Worm (Caenorhabditis elegans): Measurements from ENCODE around the gene srx-10.

The srx-10 gene

DNA sequence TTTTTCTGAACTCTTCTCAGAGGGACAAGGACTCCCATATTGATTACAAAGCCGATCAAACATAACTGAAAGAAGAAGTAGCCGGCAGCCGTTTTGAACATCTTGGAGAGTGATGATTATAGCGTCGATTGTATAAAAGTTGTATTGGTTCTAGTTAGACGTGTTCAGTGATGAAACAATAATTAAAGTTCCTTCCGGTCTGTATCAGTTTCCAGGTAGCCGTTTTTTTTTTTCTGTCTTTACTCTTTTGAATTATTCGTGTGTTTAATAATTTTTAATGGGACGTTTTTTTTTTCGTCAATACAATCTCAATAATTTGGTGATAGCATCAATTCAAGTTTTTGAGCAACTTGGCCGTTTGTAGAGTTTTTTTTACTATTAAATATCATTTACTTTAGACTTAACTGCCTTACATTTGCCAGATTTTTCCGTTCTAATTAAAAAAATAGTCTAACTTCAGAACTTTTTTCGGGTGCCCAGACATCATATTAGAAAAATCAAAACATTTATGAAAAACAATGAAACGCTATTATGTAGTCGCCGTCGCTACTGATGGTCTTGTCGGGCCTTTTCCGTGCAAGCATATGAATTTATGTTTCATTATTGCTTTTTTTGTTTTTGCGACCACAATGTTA lies at the start of gene srx-10, which contains the start of gene clec-226:
Gene srx-10 (minus strand): TSS at position 101 of the 635 bp plus-strand sequence.
Gene clec-226 (plus strand): TSS at position 585 of the 635 bp plus-strand sequence.
- TF ChIP-seq tab-1 (GFP tag; IDR thresholded peaks at IDR 0.05) (no peak), ref-1 (GFP tag; conservative IDR thresholded peaks at IDR 0.05) (no peak), klf-2 (GFP tag; conservative IDR thresholded peaks at IDR 0.05) (no peak)

DNA sequence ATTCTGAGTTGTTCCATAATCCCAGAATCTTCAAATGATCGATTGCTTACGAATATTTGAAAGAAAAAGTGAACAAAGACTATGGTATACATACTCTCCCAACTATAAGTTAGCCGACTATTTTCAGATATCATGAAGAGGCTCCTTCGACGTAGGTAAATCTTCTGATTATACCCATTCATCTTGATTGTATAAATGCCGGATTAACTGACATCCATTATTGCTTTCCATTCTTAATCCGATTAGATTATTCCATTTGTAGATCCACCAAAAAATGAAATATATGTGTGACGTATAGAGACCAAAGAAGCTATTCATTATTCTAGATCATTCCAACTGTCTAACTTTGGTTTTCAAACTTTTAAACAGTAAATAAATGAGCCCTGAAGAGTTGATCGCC lies 47.2 kb upstream of the srx-10 start:
- TF ChIP-seq ztf-29 (GFP tag; IDR thresholded peaks at IDR 0.05) (no peak), cog-1 (tag; optimal IDR thresholded peaks at IDR 0.05) (no peak), T22C8.4 (GFP tag; IDR thresholded peaks at IDR 0.05) (no peak), flt-1 (GFP tag; IDR thresholded peaks at IDR 0.05) (no peak), med-1 (GFP tag; optimal IDR thresholded peaks at IDR 0.05; ENCODE audit: insufficient read depth) (no peak)

DNA sequence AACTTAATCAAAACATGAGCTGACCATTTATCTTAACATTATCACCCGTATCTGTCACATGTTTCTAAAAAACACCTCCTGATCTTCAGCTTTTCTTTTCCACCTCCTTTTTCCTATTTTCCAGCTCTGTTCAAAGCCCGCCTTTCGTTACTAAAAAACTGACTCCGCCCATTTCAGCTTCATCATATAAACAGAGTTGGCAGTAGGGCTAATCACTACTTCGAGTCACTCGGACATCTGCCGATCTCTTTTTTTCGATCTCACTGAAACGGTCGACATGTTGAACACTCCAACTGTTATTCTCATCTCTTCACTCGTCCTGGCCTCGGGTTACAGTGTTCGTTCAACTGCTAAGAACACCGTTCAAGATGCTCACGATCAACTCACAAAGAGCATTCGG lies 46.2 kb upstream of the srx-10 start, which contains the start of gene droe-4:
Gene droe-4 (plus strand): TSS at position 172 of the 400 bp plus-strand sequence.
- TF ChIP-seq ztf-23 (GFP tag; IDR thresholded peaks at IDR 0.05) (no peak), tab-1 (GFP tag; IDR thresholded peaks at IDR 0.05) (no peak), ref-1 (GFP tag; conservative IDR thresholded peaks at IDR 0.05) (no peak), ztf-29 (GFP tag; IDR thresholded peaks at IDR 0.05) (no peak), klf-2 (GFP tag; conservative IDR thresholded peaks at IDR 0.05) (no peak), T22C8.4 (GFP tag; IDR thresholded peaks at IDR 0.05) (no peak), cog-1 (tag; optimal IDR thresholded peaks at IDR 0.05) (no peak), med-1 (GFP tag; optimal IDR thresholded peaks at IDR 0.05; ENCODE audit: insufficient read depth) (no peak), flt-1 (GFP tag; IDR thresholded peaks at IDR 0.05) (no peak)

DNA sequence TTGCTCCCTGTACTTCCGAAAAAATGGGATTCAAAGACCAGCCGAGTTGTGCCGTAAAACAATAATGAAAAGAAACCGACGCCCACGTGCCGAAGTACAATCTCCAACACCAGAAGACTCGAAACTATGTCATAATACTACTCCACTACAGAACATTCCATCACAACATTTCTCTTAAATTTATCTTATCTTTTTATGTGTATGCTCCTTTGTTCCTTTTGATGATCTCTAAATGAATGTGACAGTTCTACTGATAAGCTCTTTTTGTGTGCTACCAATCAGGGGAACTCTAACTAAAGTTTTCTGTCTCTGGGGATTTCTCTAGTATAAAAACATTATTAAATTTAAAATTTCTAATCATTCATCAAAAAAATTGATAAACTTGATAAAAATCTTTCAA lies 40.5 kb upstream of the srx-10 start:
- TF ChIP-seq ztf-29 (GFP tag; IDR thresholded peaks at IDR 0.05) (no peak), ztf-23 (GFP tag; IDR thresholded peaks at IDR 0.05) (no peak), flt-1 (GFP tag; IDR thresholded peaks at IDR 0.05) (no peak), klf-2 (GFP tag; conservative IDR thresholded peaks at IDR 0.05) (no peak), tab-1 (GFP tag; IDR thresholded peaks at IDR 0.05) (no peak), med-1 (GFP tag; optimal IDR thresholded peaks at IDR 0.05; ENCODE audit: insufficient read depth) (no peak), ref-1 (GFP tag; conservative IDR thresholded peaks at IDR 0.05) (no peak), T22C8.4 (GFP tag; IDR thresholded peaks at IDR 0.05) (no peak), cog-1 (tag; optimal IDR thresholded peaks at IDR 0.05) (no peak)

DNA sequence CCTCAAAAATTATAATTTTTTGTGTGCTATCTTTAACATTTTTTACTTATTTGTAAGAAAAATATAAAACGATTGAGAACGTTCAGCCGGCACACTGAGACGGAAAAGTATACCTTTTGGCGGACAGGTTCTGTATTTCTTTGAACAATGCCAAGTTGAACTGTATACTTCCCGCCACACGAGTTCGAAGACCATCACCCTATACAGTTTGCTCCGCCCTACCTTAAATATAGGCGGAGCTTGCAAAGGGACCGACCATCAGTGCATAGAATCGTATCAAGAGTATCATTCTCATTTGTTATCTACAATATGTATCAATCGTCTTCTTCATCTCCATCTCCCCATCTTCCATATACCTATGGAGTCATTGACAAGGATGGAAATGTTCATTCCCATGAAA lies 38.5 kb upstream of the srx-10 start, which contains the start of gene end-1:
Gene end-1 (plus strand): TSS at position 301 of the 400 bp plus-strand sequence.
- no peak for TF ChIP-seq ztf-29 (GFP tag; IDR thresholded peaks at IDR 0.05)
- TF ChIP-seq T22C8.4 (GFP tag; IDR thresholded peaks at IDR 0.05) = no peak
- TF ChIP-seq tab-1 (GFP tag; IDR thresholded peaks at IDR 0.05) = no peak
- no peak for TF ChIP-seq ref-1 (GFP tag; conservative IDR thresholded peaks at IDR 0.05)
- TF ChIP-seq cog-1 (tag; optimal IDR thresholded peaks at IDR 0.05) = no peak
- TF ChIP-seq klf-2 (GFP tag; conservative IDR thresholded peaks at IDR 0.05) = no peak
- no peak for TF ChIP-seq med-1 (GFP tag; optimal IDR thresholded peaks at IDR 0.05; ENCODE audit: insufficient read depth)
- TF ChIP-seq flt-1 (GFP tag; IDR thresholded peaks at IDR 0.05) = no peak
- no peak for TF ChIP-seq ztf-23 (GFP tag; IDR thresholded peaks at IDR 0.05)

DNA sequence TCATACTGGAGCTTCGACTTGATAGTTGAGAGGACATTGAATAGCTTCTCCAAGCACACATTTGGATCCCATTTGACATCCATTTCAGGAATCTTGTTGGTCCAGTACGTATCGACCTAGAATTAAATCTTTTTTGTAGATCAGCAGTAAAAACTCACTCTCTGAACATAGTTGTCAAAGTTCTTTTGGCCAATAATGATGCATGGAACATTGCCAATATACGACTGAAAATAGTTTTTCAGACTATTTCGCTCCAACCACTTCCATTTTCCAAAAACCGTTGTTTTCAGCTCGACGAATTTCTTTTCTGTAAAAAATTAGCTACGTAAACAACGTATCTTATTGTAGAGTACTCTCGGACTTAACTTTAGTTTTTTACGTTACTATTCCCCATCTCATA lies 35.4 kb upstream of the srx-10 start:
- no peak for TF ChIP-seq cog-1 (tag; optimal IDR thresholded peaks at IDR 0.05)
- TF ChIP-seq tab-1 (GFP tag; IDR thresholded peaks at IDR 0.05) = no peak
- no peak for TF ChIP-seq flt-1 (GFP tag; IDR thresholded peaks at IDR 0.05)
- no peak for TF ChIP-seq ref-1 (GFP tag; conservative IDR thresholded peaks at IDR 0.05)
- no peak for TF ChIP-seq T22C8.4 (GFP tag; IDR thresholded peaks at IDR 0.05)
- no peak for TF ChIP-seq ztf-23 (GFP tag; IDR thresholded peaks at IDR 0.05)
- TF ChIP-seq med-1 (GFP tag; optimal IDR thresholded peaks at IDR 0.05; ENCODE audit: insufficient read depth) = no peak
- TF ChIP-seq ztf-29 (GFP tag; IDR thresholded peaks at IDR 0.05) = no peak
- no peak for TF ChIP-seq klf-2 (GFP tag; conservative IDR thresholded peaks at IDR 0.05)

DNA sequence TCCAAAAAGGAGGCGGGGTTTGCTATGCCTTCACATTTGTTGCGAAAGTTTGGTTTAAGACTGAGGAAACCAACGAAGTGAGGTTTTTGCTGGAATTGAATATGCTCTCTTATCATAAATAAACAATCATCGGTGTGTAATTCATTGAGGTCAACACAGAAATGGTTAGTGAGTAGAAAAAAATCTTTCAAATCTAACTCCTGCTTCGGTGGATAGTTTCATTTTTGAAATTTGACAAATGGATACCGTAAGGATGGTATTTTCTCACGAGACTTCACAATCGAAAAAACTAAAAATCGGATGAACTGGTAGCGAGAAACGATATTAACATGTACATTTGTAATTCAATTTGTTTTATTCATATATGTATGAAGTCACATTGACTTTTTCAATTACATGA lies 34.5 kb upstream of the srx-10 start, which contains the start of gene eol-1:
Gene eol-1 (minus strand): TSS at position 101 of the 400 bp plus-strand sequence.
- TF ChIP-seq T22C8.4 (GFP tag; IDR thresholded peaks at IDR 0.05) = no peak
- no peak for TF ChIP-seq cog-1 (tag; optimal IDR thresholded peaks at IDR 0.05)
- no peak for TF ChIP-seq ztf-29 (GFP tag; IDR thresholded peaks at IDR 0.05)
- no peak for TF ChIP-seq ztf-23 (GFP tag; IDR thresholded peaks at IDR 0.05)
- TF ChIP-seq klf-2 (GFP tag; conservative IDR thresholded peaks at IDR 0.05) = no peak
- no peak for TF ChIP-seq flt-1 (GFP tag; IDR thresholded peaks at IDR 0.05)
- TF ChIP-seq tab-1 (GFP tag; IDR thresholded peaks at IDR 0.05) = no peak
- TF ChIP-seq med-1 (GFP tag; optimal IDR thresholded peaks at IDR 0.05; ENCODE audit: insufficient read depth) = no peak
- TF ChIP-seq ref-1 (GFP tag; conservative IDR thresholded peaks at IDR 0.05) = no peak

DNA sequence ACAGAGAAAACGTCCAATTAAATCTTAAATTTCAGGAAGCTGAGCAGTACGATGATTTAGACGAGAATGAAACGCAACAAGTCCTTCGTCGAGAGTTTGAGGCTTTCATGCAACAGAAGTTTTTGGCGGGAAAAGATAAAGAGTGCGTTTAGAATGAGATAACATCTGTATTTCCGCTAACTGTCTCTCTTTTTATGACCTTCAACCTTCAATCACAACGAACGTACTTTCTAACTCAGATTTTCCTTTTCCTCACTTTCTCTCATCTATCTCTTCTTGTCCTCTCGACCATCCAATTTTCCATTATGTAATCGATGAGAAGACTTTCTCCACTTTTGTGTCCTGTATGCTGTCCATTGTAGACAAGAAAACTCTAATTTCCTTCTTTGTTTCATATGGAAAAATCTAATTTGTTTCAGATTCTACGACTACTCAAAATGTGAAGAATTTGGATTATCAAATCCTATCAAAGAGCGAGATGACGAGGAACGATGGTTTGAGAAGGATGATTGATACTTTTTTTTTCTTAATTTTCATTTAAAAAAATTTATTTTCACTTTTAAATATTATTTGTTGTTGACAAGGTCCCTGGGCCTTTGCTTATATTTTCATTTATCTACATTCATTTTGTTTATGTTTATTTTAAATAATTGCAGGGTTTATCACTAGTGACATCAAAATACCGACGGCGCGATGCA lies 17.1 kb upstream of the srx-10 start, which contains the start of gene sao-1:
Gene sao-1 (plus strand): TSS at position 648 of the 698 bp plus-strand sequence.
- TF ChIP-seq flt-1 (GFP tag; IDR thresholded peaks at IDR 0.05) (no peak), T22C8.4 (GFP tag; IDR thresholded peaks at IDR 0.05) (no peak), cog-1 (tag; optimal IDR thresholded peaks at IDR 0.05) (no peak), med-1 (GFP tag; optimal IDR thresholded peaks at IDR 0.05; ENCODE audit: insufficient read depth) (no peak), ztf-23 (GFP tag; IDR thresholded peaks at IDR 0.05) (no peak), ref-1 (GFP tag; conservative IDR thresholded peaks at IDR 0.05) (no peak), tab-1 (GFP tag; IDR thresholded peaks at IDR 0.05) (no peak), ztf-29 (GFP tag; IDR thresholded peaks at IDR 0.05) (no peak), klf-2 (GFP tag; conservative IDR thresholded peaks at IDR 0.05) (no peak)

DNA sequence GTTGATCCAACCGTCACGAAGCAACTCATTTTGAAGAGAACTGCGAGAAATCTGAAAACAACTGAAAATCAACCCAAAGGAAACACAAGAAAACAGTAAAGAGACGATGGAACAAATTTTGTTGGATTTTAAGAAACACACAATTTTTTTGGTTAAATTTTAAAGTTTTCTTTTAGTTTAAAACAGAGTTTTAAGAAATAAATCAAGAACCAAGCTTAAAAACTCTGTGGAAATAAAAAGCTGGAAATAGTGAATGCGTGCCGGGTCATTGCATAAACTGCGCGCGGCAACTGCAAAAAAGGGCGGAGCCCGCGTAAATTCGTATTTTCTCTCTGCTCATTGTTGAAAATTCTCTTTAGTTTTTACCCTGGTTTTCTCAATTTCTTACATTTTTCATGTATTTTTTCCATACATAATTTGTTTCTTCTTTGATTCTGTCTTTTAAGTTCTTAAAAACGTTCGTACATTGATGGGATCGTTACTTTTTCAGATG lies 15.7 kb upstream of the srx-10 start, which contains the start of the genes algn-13 and R10D12.13:
Gene algn-13 (minus strand): TSS at position 51 of the 493 bp plus-strand sequence.
Gene R10D12.13 (plus strand): TSS at position 491 of the 493 bp plus-strand sequence.
- TF ChIP-seq med-1 (GFP tag; optimal IDR thresholded peaks at IDR 0.05; ENCODE audit: insufficient read depth) = peak; percentile 95
- peak; percentile 71 for TF ChIP-seq cog-1 (tag; optimal IDR thresholded peaks at IDR 0.05)
- peak; percentile 89 for TF ChIP-seq tab-1 (GFP tag; IDR thresholded peaks at IDR 0.05)
- TF ChIP-seq ref-1 (GFP tag; conservative IDR thresholded peaks at IDR 0.05) = no peak; the same call in 1 of the 2 replicates
- peak; percentile 82; the same call in 1 of the 2 replicates for TF ChIP-seq klf-2 (GFP tag; conservative IDR thresholded peaks at IDR 0.05)
- peak; percentile 68 for TF ChIP-seq ztf-29 (GFP tag; IDR thresholded peaks at IDR 0.05)
- TF ChIP-seq T22C8.4 (GFP tag; IDR thresholded peaks at IDR 0.05) = peak; percentile 68
- peak; percentile 88 for TF ChIP-seq flt-1 (GFP tag; IDR thresholded peaks at IDR 0.05)
- TF ChIP-seq ztf-23 (GFP tag; IDR thresholded peaks at IDR 0.05) = peak; percentile 89

Measured in whole organism, midembryonic.